Worm (Caenorhabditis elegans) whole organism, L1 larva: ENCODE data around the gene sprr-2.

Experiments
- F16B12.6 ChIP-seq: fragments of 150-350 bp; optimal IDR thresholded peaks from 2 replicates; lab custom pipeline; 2014; ENCODE audit warnings: missing biosample characterization, missing genetic modification characterization
- lsy-2 ChIP-seq, 2 experiments: fragments of 150-350 bp; optimal IDR thresholded peaks; 2 replicates each; lab custom pipeline; 2014; ENCODE audit warnings: missing biosample characterization in 2 of 2, missing genetic modification characterization in 2 of 2
- unc-62 ChIP-seq: fragments of 150-350 bp; optimal IDR thresholded peaks from 2 replicates; lab custom pipeline; 2014; ENCODE audit warnings: missing biosample characterization, missing genetic modification reagents, missing genetic modification characterization

- TF ChIP-seq lsy-2 (tag; optimal IDR thresholded peaks at IDR 0.05; lab: Kevin White, UChicago) (peak; percentile 53 to 75), F16B12.6 (no peak), unc-62 (GFP tag; lab: Kevin White, UChicago) (no peak)
These were observed 17.5 kb downstream of the sprr-2 start, which contains the start of gene atf-4 for ce11 chrX:14810718-14811117.
